Worm (Caenorhabditis elegans) whole organism, L3 larva: ENCODE data around the gene nspe-6.

Experiments used
- aly-2 ChIP-seq: fragments of 150-350 bp; optimal IDR thresholded peaks from 2 replicates; lab custom pipeline; 2014; ENCODE audit warnings: missing biosample characterization, missing genetic modification characterization
- ceh-82 ChIP-seq: fragments of 150-350 bp; optimal IDR thresholded peaks from 2 replicates; lab custom pipeline; 2014; ENCODE audit warnings: missing biosample characterization, missing genetic modification characterization
- daf-12 ChIP-seq: fragments of 150-350 bp; optimal IDR thresholded peaks from 2 replicates; lab custom pipeline; 2014; ENCODE audit warnings: missing biosample characterization, missing genetic modification reagents, missing genetic modification characterization
- egl-27 ChIP-seq: sonication (generic microtip); optimal IDR thresholded peaks from 4 replicates; lab custom pipeline; 2017; ENCODE audit warnings: missing biosample characterization, missing genetic modification reagents, missing genetic modification characterization
- elt-1 ChIP-seq: fragments of 150-350 bp; optimal IDR thresholded peaks from 2 replicates; lab custom pipeline; 2014; ENCODE audit warnings: missing biosample characterization, missing genetic modification characterization
- fkh-10 ChIP-seq: sonication (generic microtip); optimal IDR thresholded peaks from 2 replicates; lab custom pipeline; 2017; ENCODE audit warnings: missing biosample characterization, missing genetic modification reagents, missing genetic modification characterization
- lin-39 ChIP-seq: fragments of 150-350 bp; optimal IDR thresholded peaks from 2 replicates; lab custom pipeline; 2018; ENCODE audit warnings: missing biosample characterization, missing genetic modification reagents, missing genetic modification characterization
- lsy-12 ChIP-seq: sonication (generic microtip); optimal IDR thresholded peaks from 2 replicates; lab custom pipeline; 2016; ENCODE audit warnings: mild to moderate bottlenecking, missing genetic modification characterization, missing compliant biosample characterization
- nhr-25 ChIP-seq: sonication (generic microtip); optimal IDR thresholded peaks from 2 replicates; lab custom pipeline; 2017; ENCODE audit warnings: missing biosample characterization, missing genetic modification characterization
- nhr-28 ChIP-seq: fragments of 150-350 bp; optimal IDR thresholded peaks from 2 replicates; lab custom pipeline; 2014; ENCODE audit warnings: missing biosample characterization, missing genetic modification characterization
- pqm-1 ChIP-seq: fragments of 150-350 bp; optimal IDR thresholded peaks from 2 replicates; lab custom pipeline; 2017; ENCODE audit warnings: missing biosample characterization, missing genetic modification characterization, inconsistent platforms
- unc-39 ChIP-seq: sonication (generic microtip); optimal IDR thresholded peaks from 4 replicates; lab custom pipeline; 2017; ENCODE audit warnings: missing biosample characterization, missing genetic modification characterization
- zag-1 ChIP-seq: fragments of 150-350 bp; optimal IDR thresholded peaks from 2 replicates; lab custom pipeline; 2014; ENCODE audit warnings: missing biosample characterization, missing genetic modification characterization

DNA sequence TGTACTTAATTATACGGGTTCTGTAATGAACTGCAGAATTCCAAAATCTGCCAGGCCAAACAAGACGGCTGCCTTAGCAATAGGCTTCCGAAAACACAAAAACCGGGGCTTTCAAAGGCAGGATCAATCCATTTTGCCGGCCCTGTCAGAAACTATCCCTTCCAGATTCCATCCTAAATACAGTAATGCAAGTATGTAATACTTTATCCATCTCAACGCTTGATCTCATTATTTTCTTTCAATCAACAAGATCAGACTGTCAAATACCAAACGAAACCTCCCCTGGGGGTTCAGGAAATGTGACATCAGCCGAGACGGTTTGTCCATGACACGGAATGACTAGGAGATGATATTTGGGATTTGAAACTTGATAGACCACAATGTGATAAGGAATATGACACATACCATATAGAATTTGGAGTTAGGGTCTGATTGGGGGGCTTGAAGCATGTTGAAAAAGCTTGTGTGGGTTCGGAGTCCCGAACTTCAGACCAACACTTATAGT, 10.2 kb upstream of the nspe-6 start:
- no peak for TF ChIP-seq daf-12 (tag; lab: Kevin White, UChicago)
- TF ChIP-seq fkh-10 (GFP tag; lab: Kevin White, UChicago): no peak
- TF ChIP-seq pqm-1 (tag; lab: Kevin White, UChicago): no peak
- TF ChIP-seq nhr-25 (tag; lab: Kevin White, UChicago): no peak
- no peak for TF ChIP-seq egl-27 (tag; lab: Kevin White, UChicago)
- TF ChIP-seq elt-1 (tag; lab: Kevin White, UChicago): no peak
- no peak for TF ChIP-seq nhr-28 (tag; lab: Kevin White, UChicago)
- TF ChIP-seq lsy-12: no peak
- TF ChIP-seq aly-2: no peak
- TF ChIP-seq lin-39 (tag; lab: Kevin White, UChicago): no peak
- no peak for TF ChIP-seq ceh-82
- no peak for TF ChIP-seq zag-1 (tag; lab: Kevin White, UChicago)
- TF ChIP-seq unc-39 (tag; lab: Kevin White, UChicago): no peak
